Worm (Caenorhabditis elegans): ENCODE measurements around the gene C33D9.8.

The C33D9.8 gene

ce11 chrIV:8743654-8744332 is 42.8 kb downstream of the C33D9.8 start, which contains the start of gene F21D5.7:
F21D5.7 (minus strand) TSS chrIV:8743704.
- no peak for TF ChIP-seq lin-29 (GFP tag; IDR thresholded peaks at IDR 0.05)
- no peak for TF ChIP-seq pqm-1 (tag; optimal IDR thresholded peaks at IDR 0.05)
- TF ChIP-seq mdl-1 (tag; optimal IDR thresholded peaks at IDR 0.05) = peak in 1 of 2 experiments; percentile 51
- peak; percentile 18 for TF ChIP-seq unc-130 (GFP tag; optimal IDR thresholded peaks at IDR 0.05)
- peak in 1 of 2 experiments; percentile 90 for TF ChIP-seq lsy-2 (tag; optimal IDR thresholded peaks at IDR 0.05)
- peak in 1 of 2 experiments; percentile 44 for TF ChIP-seq hif-1 (tag; optimal IDR thresholded peaks at IDR 0.05)
- TF ChIP-seq nhr-237 (tag; optimal IDR thresholded peaks at IDR 0.05) = no peak
- peak in 1 of 2 experiments; percentile 51 for TF ChIP-seq unc-62 (GFP tag; optimal IDR thresholded peaks at IDR 0.05 in 1 of 2)
- TF ChIP-seq unc-62 (tag; optimal IDR thresholded peaks at IDR 0.05) = no peak
- TF ChIP-seq T20F7.1 (GFP tag; optimal IDR thresholded peaks at IDR 0.05) = peak; percentile 86
- no peak for TF ChIP-seq nhr-25 (tag; optimal IDR thresholded peaks at IDR 0.05; ENCODE audit: borderline replicate concordance, insufficient read depth)
- TF ChIP-seq ces-1 (GFP tag; optimal IDR thresholded peaks at IDR 0.05) = no peak
- TF ChIP-seq lin-39 (tag; optimal IDR thresholded peaks at IDR 0.05) = no peak
- TF ChIP-seq fkh-10 (GFP tag; optimal IDR thresholded peaks at IDR 0.05) = no peak
- peak; percentile 80 for TF ChIP-seq mep-1 (tag; optimal IDR thresholded peaks at IDR 0.05)
- TF ChIP-seq tag-97 (GFP tag; IDR thresholded peaks at IDR 0.05) = no peak
- no peak for TF ChIP-seq nhr-42 (GFP tag; IDR thresholded peaks at IDR 0.05)
- no peak for TF ChIP-seq nhr-111 (GFP tag; optimal IDR thresholded peaks at IDR 0.05)
- peak; percentile 33 for TF ChIP-seq ceh-28 (tag; optimal IDR thresholded peaks at IDR 0.05)
- no peak for TF ChIP-seq nhr-10 (tag; optimal IDR thresholded peaks at IDR 0.05)
- TF ChIP-seq madf-5 (GFP tag; IDR thresholded peaks at IDR 0.05) = no peak
- peak; percentile 91 for TF ChIP-seq dve-1 (tag; optimal IDR thresholded peaks at IDR 0.05; ENCODE audit: insufficient read depth)
- TF ChIP-seq spr-3 (GFP tag; optimal IDR thresholded peaks at IDR 0.05) = no peak
- TF ChIP-seq Y75B8A.6 (GFP tag; IDR thresholded peaks at IDR 0.05) = no peak
- TF ChIP-seq daf-12 (tag; optimal IDR thresholded peaks at IDR 0.05) = no peak
- TF ChIP-seq ZK546.5 (tag; optimal IDR thresholded peaks at IDR 0.05) = no peak
- TF ChIP-seq nhr-102 (tag; optimal IDR thresholded peaks at IDR 0.05) = peak; percentile 74
- TF ChIP-seq fos-1 (tag; optimal IDR thresholded peaks at IDR 0.05) = no peak
- peak; percentile 15 for TF ChIP-seq mxl-3 (GFP tag; optimal IDR thresholded peaks at IDR 0.05)
- TF ChIP-seq F37D6.2 (tag; optimal IDR thresholded peaks at IDR 0.05) = peak; percentile 22
- no peak for TF ChIP-seq ZK337.2 (GFP tag; IDR thresholded peaks at IDR 0.05)
- peak; percentile 86 for TF ChIP-seq dpl-1 (GFP tag; optimal IDR thresholded peaks at IDR 0.05)
- peak; percentile 72 for TF ChIP-seq ztf-7 (tag; optimal IDR thresholded peaks at IDR 0.05)
- TF ChIP-seq ceh-62 (tag; optimal IDR thresholded peaks at IDR 0.05) = no peak
- peak; percentile 94; the same call in 1 of the 2 replicates for TF ChIP-seq T26A8.4 (GFP tag; IDR thresholded peaks at IDR 0.05)
- no peak for TF ChIP-seq saeg-2 (GFP tag; IDR thresholded peaks at IDR 0.05)
- TF ChIP-seq nhr-28 (tag; optimal IDR thresholded peaks at IDR 0.05) = peak; percentile 56
- no peak for TF ChIP-seq F44E2.7 (GFP tag; IDR thresholded peaks at IDR 0.05)
- TF ChIP-seq php-3 (GFP tag; IDR thresholded peaks at IDR 0.05) = peak; percentile 80
- TF ChIP-seq D1046.2 (GFP tag; IDR thresholded peaks at IDR 0.05) = no peak
- TF ChIP-seq madf-9 (GFP tag; conservative IDR thresholded peaks at IDR 0.05) = 0 out of 2 replicates have a peak, but pooled peaks have one; percentile 37
- TF ChIP-seq ceh-20 (GFP tag; IDR thresholded peaks at IDR 0.05) = no peak
- TF ChIP-seq aha-1 (tag) = peak; percentile 76
- peak; percentile 53; the same call in 1 of the 2 replicates for TF ChIP-seq snpc-1.2 (GFP tag; IDR thresholded peaks at IDR 0.05)
- peak; percentile 84 for TF ChIP-seq hlh-11 (tag; optimal IDR thresholded peaks at IDR 0.05)
- TF ChIP-seq duxl-1 (tag; optimal IDR thresholded peaks at IDR 0.05; ENCODE audit: poor library complexity) = peak; percentile 72
- TF ChIP-seq mes-2 (tag; optimal IDR thresholded peaks at IDR 0.05; ENCODE audit: poor library complexity, severe bottlenecking) = peak; percentile 76
- no peak; the same call in none of the 2 replicates for TF ChIP-seq dmd-6 (GFP tag; IDR thresholded peaks at IDR 0.05)
- TF ChIP-seq lir-3 (tag; optimal IDR thresholded peaks at IDR 0.05) = no peak
- peak; percentile 12 for TF ChIP-seq nhr-11 (tag; optimal IDR thresholded peaks at IDR 0.05)
